Worm (Caenorhabditis elegans): ENCODE data around the gene K01G5.10.
A peak's percentile ranks its signal among the peaks of the same experiment; 100 is the strongest.

The K01G5.10 gene

DNA sequence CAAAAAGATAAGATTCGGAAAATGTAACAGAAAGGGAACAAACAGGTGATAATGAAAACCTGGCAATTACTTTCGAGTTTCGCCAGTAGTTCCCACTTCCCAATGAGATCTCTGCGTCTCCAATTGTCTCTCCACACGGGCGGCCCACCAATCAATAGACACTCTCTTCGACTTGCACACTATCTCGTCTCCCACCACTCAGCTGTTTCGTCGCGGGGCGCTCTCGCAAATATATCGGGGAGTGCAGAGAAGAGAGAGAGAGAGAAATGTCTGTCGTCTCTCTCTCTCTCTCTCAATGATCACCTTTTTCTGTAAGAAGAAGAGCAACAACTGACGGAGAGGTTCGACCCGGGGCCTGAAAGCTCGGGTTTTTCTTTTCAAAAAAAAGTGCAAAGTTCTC, 38.2 kb downstream of the K01G5.10 start (continued):
- TF ChIP-seq ztf-4 (tag; optimal IDR thresholded peaks at IDR 0.05) (peak; percentile 82), zip-4 (GFP tag; optimal IDR thresholded peaks at IDR 0.05) (peak; percentile 46), zag-1 (tag; optimal IDR thresholded peaks at IDR 0.05) (peak; percentile 18), pqm-1 (tag; optimal IDR thresholded peaks at IDR 0.05) (no peak), pag-3 (tag; optimal IDR thresholded peaks at IDR 0.05; ENCODE audit: borderline replicate concordance, insufficient read depth) (peak; percentile 59), nhr-20 (tag; optimal IDR thresholded peaks at IDR 0.05) (peak; percentile 95), fkh-4 (tag; optimal IDR thresholded peaks at IDR 0.05; ENCODE audit: borderline replicate concordance) (no peak), sup-37 (GFP tag; optimal IDR thresholded peaks at IDR 0.05) (peak; percentile 37), ztf-11 (tag; optimal IDR thresholded peaks at IDR 0.05) (peak in 1 of 2 experiments; percentile 50), nhr-90 (tag; optimal IDR thresholded peaks at IDR 0.05; ENCODE audit: poor library complexity) (peak; percentile 81), aly-2 (tag; optimal IDR thresholded peaks at IDR 0.05) (no peak), vab-15 (tag; optimal IDR thresholded peaks at IDR 0.05) (no peak), xbp-1 (tag; optimal IDR thresholded peaks at IDR 0.05) (peak; percentile 73), grh-1 (GFP tag; IDR thresholded peaks at IDR 0.05) (peak; percentile 76), hlh-17 (GFP tag; optimal IDR thresholded peaks at IDR 0.05; ENCODE audit: borderline replicate concordance) (no peak), mef-2 (tag; optimal IDR thresholded peaks at IDR 0.05) (peak; percentile 5), snpc-4 (tag; optimal IDR thresholded peaks at IDR 0.05) (peak; percentile 60), unc-30 (tag; optimal IDR thresholded peaks at IDR 0.05) (no peak), sptf-1 (tag; optimal IDR thresholded peaks at IDR 0.05) (no peak), lin-13 (GFP tag; optimal IDR thresholded peaks at IDR 0.05) (peak; percentile 74), blmp-1 (tag; optimal IDR thresholded peaks at IDR 0.05) (peak; percentile 60), rnt-1 (tag; optimal IDR thresholded peaks at IDR 0.05) (peak; percentile 93), lsy-2 (tag; optimal IDR thresholded peaks at IDR 0.05) (peak; percentile 82 to 85), lin-14 (GFP tag; optimal IDR thresholded peaks at IDR 0.05) (peak; percentile 98), tlp-1 (tag; optimal IDR thresholded peaks at IDR 0.05) (no peak), fos-1 (tag; optimal IDR thresholded peaks at IDR 0.05) (peak; percentile 76), unc-86 (tag; optimal IDR thresholded peaks at IDR 0.05) (peak; percentile 81), nhr-71 (tag; optimal IDR thresholded peaks at IDR 0.05) (peak; percentile 97), lin-15B (tag; optimal IDR thresholded peaks at IDR 0.05) (peak; percentile 38), pax-3 (tag; optimal IDR thresholded peaks at IDR 0.05) (peak; percentile 75), dsc-1 (tag; optimal IDR thresholded peaks at IDR 0.05) (peak; percentile 84), dpl-1 (GFP tag; optimal IDR thresholded peaks at IDR 0.05) (peak; percentile 61 to 63 (median 61)), lir-3 (tag; optimal IDR thresholded peaks at IDR 0.05; ENCODE audit: poor library complexity) (peak; percentile 59), nhr-12 (tag; optimal IDR thresholded peaks at IDR 0.05) (no peak), ama-1 (optimal IDR thresholded peaks at IDR 0.05) (no peak), egl-13 (tag; optimal IDR thresholded peaks at IDR 0.05) (peak; percentile 33), ces-1 (GFP tag; optimal IDR thresholded peaks at IDR 0.05) (no peak), nhr-28 (tag; optimal IDR thresholded peaks at IDR 0.05) (no peak), ceh-82 (tag; optimal IDR thresholded peaks at IDR 0.05) (peak; percentile 79 to 89 (median 83)), unc-130 (tag; optimal IDR thresholded peaks at IDR 0.05) (peak; percentile 64), fkh-8 (tag; optimal IDR thresholded peaks at IDR 0.05) (peak; percentile 88), nhr-77 (tag; optimal IDR thresholded peaks at IDR 0.05) (peak; percentile 57), elt-3 (tag; optimal IDR thresholded peaks at IDR 0.05) (peak in 3 of 6 experiments; percentile 16 to 52 (median 36)), nhr-47 (tag; optimal IDR thresholded peaks at IDR 0.05) (peak; percentile 91), isw-1 (GFP tag; IDR thresholded peaks at IDR 0.05) (peak; percentile 75), alr-1 (tag; optimal IDR thresholded peaks at IDR 0.05; ENCODE audit: borderline replicate concordance) (no peak), unc-62 (GFP tag; optimal IDR thresholded peaks at IDR 0.05) (no peak), ets-5 (GFP tag; IDR thresholded peaks at IDR 0.05) (no peak), Y116A8C.19 (tag; optimal IDR thresholded peaks at IDR 0.05; ENCODE audit: borderline replicate concordance) (no peak), efl-3 (GFP tag; optimal IDR thresholded peaks at IDR 0.05) (no peak), mep-1 (tag; optimal IDR thresholded peaks at IDR 0.05) (peak; percentile 81), ceh-90 (tag; optimal IDR thresholded peaks at IDR 0.05) (no peak)
